Worm (Caenorhabditis elegans): ENCODE data around the gene nhr-264.

ce11 chrIV:9260334-9260733 lies 33.4 kb downstream of the nhr-264 start:
- TF ChIP-seq tbx-2 (tag; optimal IDR thresholded peaks at IDR 0.05) = no peak
- TF ChIP-seq ref-2 (tag; optimal IDR thresholded peaks at IDR 0.05) = no peak
- TF ChIP-seq ama-1 (optimal IDR thresholded peaks at IDR 0.05) = no peak
- no peak for TF ChIP-seq nhr-11 (tag; optimal IDR thresholded peaks at IDR 0.05)
- TF ChIP-seq fax-1 (tag; optimal IDR thresholded peaks at IDR 0.05) = no peak
- TF ChIP-seq pha-4 (tag; optimal IDR thresholded peaks at IDR 0.05) = no peak
- TF ChIP-seq F13H6.1 (tag; optimal IDR thresholded peaks at IDR 0.05) = no peak
- no peak for TF ChIP-seq ttx-3 (tag; optimal IDR thresholded peaks at IDR 0.05)
- TF ChIP-seq fkh-10 (GFP tag; optimal IDR thresholded peaks at IDR 0.05) = no peak
- TF ChIP-seq sox-4 (tag; optimal IDR thresholded peaks at IDR 0.05) = no peak
- TF ChIP-seq syd-9 (tag; optimal IDR thresholded peaks at IDR 0.05) = no peak
- no peak for TF ChIP-seq ceh-48 (tag; optimal IDR thresholded peaks at IDR 0.05)
